Worm (Caenorhabditis elegans) whole organism, young adult: ENCODE results near the gene rps-22.

Experiments
- F57A8.1 ChIP-seq: fragments of 200-800 bp; sonication (Bioruptor generic); optimal IDR thresholded peaks from 2 replicates; lab custom pipeline; 2018; ENCODE audit warnings: mild to moderate bottlenecking, missing genetic modification characterization, moderate library complexity, missing compliant biosample characterization
- ceh-79 ChIP-seq: sonication (generic microtip); optimal IDR thresholded peaks from 2 replicates; lab custom pipeline; 2017; ENCODE audit warnings: mild to moderate bottlenecking, missing genetic modification characterization, missing compliant biosample characterization
- dox-1 ChIP-seq: fragments of 200-800 bp; sonication (Bioruptor generic); IDR thresholded peaks from 2 replicates; pipeline ENCODE4 v1.3.6; 2022; ENCODE audit warnings: missing genetic modification reagents, missing genetic modification characterization, missing compliant biosample characterization
- egl-44 ChIP-seq: fragments of 200-800 bp; sonication (Bioruptor generic); IDR thresholded peaks from 2 replicates; pipeline ENCODE4 v1.3.6; 2022; ENCODE audit warnings: missing genetic modification reagents, missing genetic modification characterization, missing compliant biosample characterization
- ets-4 ChIP-seq: fragments of 200-800 bp; sonication (Bioruptor generic); optimal IDR thresholded peaks from 2 replicates; lab custom pipeline; 2018; ENCODE audit warnings: mild to moderate bottlenecking, missing genetic modification characterization, missing compliant biosample characterization
- gei-17 ChIP-seq: fragments of 200-800 bp; sonication (Bioruptor generic); optimal IDR thresholded peaks from 2 replicates; lab custom pipeline; 2018; ENCODE audit warnings: mild to moderate bottlenecking, missing genetic modification characterization, missing compliant biosample characterization
- nhr-27 ChIP-seq: fragments of 200-800 bp; sonication (Bioruptor generic); optimal IDR thresholded peaks from 2 replicates; lab custom pipeline; 2018; ENCODE audit warnings: mild to moderate bottlenecking, missing genetic modification characterization, moderate library complexity, missing compliant biosample characterization
- somi-1 ChIP-seq: fragments of 200-800 bp; sonication (Bioruptor generic); optimal IDR thresholded peaks from 2 replicates; lab custom pipeline; 2018; ENCODE audit warnings: mild to moderate bottlenecking, missing genetic modification characterization, missing compliant biosample characterization
- unc-62 ChIP-seq: fragments of 150-350 bp; optimal IDR thresholded peaks from 2 replicates; lab custom pipeline; 2014; ENCODE audit warnings: missing biosample characterization, missing genetic modification reagents, missing genetic modification characterization

- TF ChIP-seq egl-44 (GFP tag; lab: Robert Waterston, UW), result no peak
- no peak for TF ChIP-seq somi-1 (GFP tag; lab: Kevin White, UChicago)
- TF ChIP-seq unc-62 (GFP tag; lab: Kevin White, UChicago), result no peak
- TF ChIP-seq F57A8.1 (GFP tag; lab: Kevin White, UChicago), result no peak
- TF ChIP-seq gei-17 (GFP tag; lab: Kevin White, UChicago), result no peak
- TF ChIP-seq ets-4 (GFP tag; lab: Kevin White, UChicago), result no peak
- no peak for TF ChIP-seq ceh-79 (tag; lab: Kevin White, UChicago)
- no peak for TF ChIP-seq nhr-27
- peak; percentile 58; the same call in 1 of the 2 replicates for TF ChIP-seq dox-1 (GFP tag; lab: Robert Waterston, UW)
These were observed 12.2 kb downstream of the rps-22 start for ce11 chrIII:1962552-1962951.
